Fruit fly (Drosophila melanogaster) S2 (cell line): ENCODE results near the gene CG5162.

Experiments
- CG8478 ChIP-seq: fragments of >200 bp; optimal IDR thresholded peaks from 2 replicates; lab custom pipeline; 2018
- CTCF ChIP-seq, 2 experiments: fragments of >200 bp; optimal IDR thresholded peaks; 2 replicates each; lab custom pipeline; 2018

DNA sequence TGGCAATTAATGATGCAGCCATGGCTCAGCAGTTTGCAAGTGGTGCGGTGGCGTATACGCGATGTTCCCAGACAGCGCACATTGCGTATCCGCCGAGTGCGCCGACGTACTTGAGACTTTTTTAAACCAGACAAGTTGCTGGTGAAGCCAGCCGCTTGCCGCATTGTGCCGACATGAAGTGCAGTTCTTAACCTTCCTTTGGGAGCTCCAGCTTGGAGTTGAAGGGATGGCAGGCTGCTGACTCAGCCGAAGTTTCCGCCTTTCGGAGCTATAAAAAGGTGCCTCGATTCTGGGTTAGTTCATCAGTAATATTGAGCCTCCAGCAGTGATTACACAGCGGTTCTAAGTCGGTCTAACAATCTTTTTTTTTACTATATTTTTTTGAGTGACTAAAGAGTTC lies 6.0 kb downstream of the CG5162 start, which contains the start of gene CG5172:
- no peak for TF ChIP-seq CG8478 (lab: Kevin White, UChicago)
- TF ChIP-seq CTCF (optimal IDR thresholded peaks at IDR 0.05; lab: Kevin White, UChicago), result no peak
